Worm (Caenorhabditis elegans) whole organism, young adult: ENCODE measurements around the gene Y64G10A.7.
A peak's percentile ranks its signal among the peaks of the same experiment; 100 is the strongest.

Experiments used
- B0261.1 ChIP-seq: sonication (generic microtip); optimal IDR thresholded peaks from 2 replicates; lab custom pipeline; 2016; ENCODE audit warnings: mild to moderate bottlenecking, missing genetic modification characterization, moderate library complexity, missing compliant biosample characterization
- B0336.3 ChIP-seq: fragments of 200-800 bp; sonication (Bioruptor generic); IDR thresholded peaks from 2 replicates; pipeline ENCODE4 v1.3.6; 2022; ENCODE audit warnings: missing genetic modification characterization, missing compliant biosample characterization
- C17E4.6 ChIP-seq: fragments of 200-800 bp; sonication (Bioruptor generic); IDR thresholded peaks from 2 replicates; pipeline ENCODE4 v1.3.6; 2022; ENCODE audit warnings: missing genetic modification reagents, missing genetic modification characterization, missing compliant biosample characterization
- D2030.7 ChIP-seq: fragments of 200-800 bp; sonication (Bioruptor generic); IDR thresholded peaks from 2 replicates; pipeline ENCODE4 v1.3.6; 2022; ENCODE audit warnings: missing genetic modification reagents, missing genetic modification characterization, missing compliant biosample characterization
- F22D6.2 ChIP-seq: sonication (generic microtip); optimal IDR thresholded peaks from 2 replicates; lab custom pipeline; 2016; ENCODE audit warnings: mild to moderate bottlenecking, missing genetic modification characterization, missing compliant biosample characterization
- F23B12.7 ChIP-seq: sonication (generic microtip); optimal IDR thresholded peaks from 2 replicates; lab custom pipeline; 2017; ENCODE audit warnings: missing genetic modification characterization, mild to moderate bottlenecking, missing compliant biosample characterization, antibody characterized with exemption, moderate library complexity; ENCODE audit not compliant: insufficient read depth
- F57A8.1 ChIP-seq: fragments of 200-800 bp; sonication (Bioruptor generic); optimal IDR thresholded peaks from 2 replicates; lab custom pipeline; 2018; ENCODE audit warnings: mild to moderate bottlenecking, missing genetic modification characterization, moderate library complexity, missing compliant biosample characterization
- K12H6.12 ChIP-seq: fragments of 200-800 bp; sonication (Bioruptor generic); optimal IDR thresholded peaks from 2 replicates; lab custom pipeline; 2018; ENCODE audit warnings: mild to moderate bottlenecking, missing genetic modification characterization, missing compliant biosample characterization
- T07F8.4 ChIP-seq: sonication (generic microtip); optimal IDR thresholded peaks from 2 replicates; lab custom pipeline; 2016; ENCODE audit warnings: mild to moderate bottlenecking, missing genetic modification characterization, moderate library complexity, missing compliant biosample characterization
- Y95B8A.8 ChIP-seq: fragments of 200-800 bp; sonication (Bioruptor generic); IDR thresholded peaks from 2 replicates; pipeline ENCODE4 v1.3.6; 2022; ENCODE audit warnings: missing genetic modification reagents, missing genetic modification characterization, missing compliant biosample characterization
- bed-1 ChIP-seq: fragments of 200-800 bp; sonication (Bioruptor generic); IDR thresholded peaks from 2 replicates; pipeline ENCODE4 v1.3.6; 2022; ENCODE audit warnings: missing genetic modification reagents, missing genetic modification characterization, missing compliant biosample characterization
- ceh-27 ChIP-seq: fragments of 200-800 bp; sonication (Bioruptor generic); optimal IDR thresholded peaks from 2 replicates; lab custom pipeline; 2018; ENCODE audit warnings: mild to moderate bottlenecking, missing genetic modification characterization, moderate library complexity, missing compliant biosample characterization
- ceh-58 ChIP-seq: fragments of 200-800 bp; sonication (Bioruptor generic); IDR thresholded peaks from 2 replicates; pipeline ENCODE4 v1.3.6; 2022; ENCODE audit warnings: missing genetic modification characterization, missing compliant biosample characterization
- ceh-79 ChIP-seq: sonication (generic microtip); optimal IDR thresholded peaks from 2 replicates; lab custom pipeline; 2017; ENCODE audit warnings: mild to moderate bottlenecking, missing genetic modification characterization, missing compliant biosample characterization
- dpff-1 ChIP-seq: sonication (generic microtip); optimal IDR thresholded peaks from 2 replicates; lab custom pipeline; 2017; ENCODE audit warnings: mild to moderate bottlenecking, missing genetic modification characterization, missing compliant biosample characterization
- egl-18 ChIP-seq: fragments of 200-800 bp; sonication (Bioruptor generic); IDR thresholded peaks from 2 replicates; pipeline ENCODE4 v1.3.6; 2022; ENCODE audit warnings: missing genetic modification reagents, missing genetic modification characterization, missing compliant biosample characterization
- fkh-3 ChIP-seq: sonication (generic microtip); optimal IDR thresholded peaks from 2 replicates; lab custom pipeline; 2016; ENCODE audit warnings: mild to moderate bottlenecking, missing genetic modification characterization, missing compliant biosample characterization
- him-1 ChIP-seq: sonication (generic microtip); optimal IDR thresholded peaks from 2 replicates; lab custom pipeline; 2016; ENCODE audit warnings: missing genotype, missing genetic modification reagents, missing genetic modification characterization, missing compliant biosample characterization
- hmg-1.2 ChIP-seq: fragments of 200-800 bp; sonication (Bioruptor generic); IDR thresholded peaks from 2 replicates; pipeline ENCODE4 v1.3.6; 2022; ENCODE audit warnings: missing genetic modification reagents, missing genetic modification characterization, missing compliant biosample characterization
- hmg-20 ChIP-seq: fragments of 200-800 bp; sonication (Bioruptor generic); IDR thresholded peaks from 2 replicates; pipeline ENCODE4 v1.3.6; 2022; ENCODE audit warnings: missing genetic modification reagents, missing genetic modification characterization, missing compliant biosample characterization
- hrde-1 ChIP-seq: sonication (generic microtip); optimal IDR thresholded peaks from 2 replicates; lab custom pipeline; 2016; ENCODE audit warnings: missing genetic modification characterization, mild to moderate bottlenecking, missing compliant biosample characterization, moderate library complexity, missing genotype, missing genetic modification reagents, borderline replicate concordance
- lin-40 ChIP-seq: sonication (generic microtip); optimal IDR thresholded peaks from 2 replicates; lab custom pipeline; 2016; ENCODE audit warnings: missing genetic modification characterization, mild to moderate bottlenecking, missing compliant biosample characterization, missing genotype, missing genetic modification reagents
- lir-1 ChIP-seq: fragments of 200-800 bp; sonication (Bioruptor generic); conservative IDR thresholded peaks from 2 replicates; pipeline ENCODE4 v1.3.6; 2022; ENCODE audit warnings: missing genetic modification reagents, missing genetic modification characterization, missing compliant biosample characterization
- madf-10 ChIP-seq: sonication (generic microtip); optimal IDR thresholded peaks from 2 replicates; lab custom pipeline; 2016; ENCODE audit warnings: mild to moderate bottlenecking, missing genetic modification characterization, missing compliant biosample characterization
- madf-3 ChIP-seq: fragments of 200-800 bp; sonication (Bioruptor generic); IDR thresholded peaks from 2 replicates; pipeline ENCODE4 v1.3.6; 2022; ENCODE audit warnings: missing genetic modification reagents, missing genetic modification characterization, missing compliant biosample characterization
- madf-6 ChIP-seq: fragments of 200-800 bp; sonication (Bioruptor generic); IDR thresholded peaks from 2 replicates; pipeline ENCODE4 v1.3.6; 2022; ENCODE audit warnings: missing genetic modification reagents, missing genetic modification characterization, missing compliant biosample characterization
- nfyb-1 ChIP-seq: fragments of 200-800 bp; sonication (Bioruptor generic); IDR thresholded peaks from 2 replicates; pipeline ENCODE4 v1.3.6; 2022; ENCODE audit warnings: missing genetic modification reagents, missing genetic modification characterization, missing compliant biosample characterization
- nhr-120 ChIP-seq: fragments of 200-800 bp; sonication (Bioruptor generic); IDR thresholded peaks from 2 replicates; pipeline ENCODE4 v1.3.6; 2022; ENCODE audit warnings: missing genetic modification characterization, missing compliant biosample characterization
- pbrm-1 ChIP-seq: fragments of 200-800 bp; sonication (Bioruptor generic); IDR thresholded peaks from 2 replicates; pipeline ENCODE4 v1.3.6; 2022; ENCODE audit warnings: missing genetic modification reagents, missing genetic modification characterization, missing compliant biosample characterization
- pha-4 ChIP-seq: fragments of 150-350 bp; sonication (generic microtip); optimal IDR thresholded peaks from 2 replicates; lab custom pipeline; 2014; ENCODE audit warnings: missing biosample characterization, missing genetic modification reagents, missing genetic modification characterization
- sdz-38 ChIP-seq: sonication (generic microtip); optimal IDR thresholded peaks from 2 replicates; lab custom pipeline; 2016; ENCODE audit warnings: missing genotype, missing genetic modification characterization, missing compliant biosample characterization
- snpc-4 ChIP-seq, 5 experiments: fragments of 150-350 bp in 1 of 5; sonication (generic microtip) in 4 of 5; optimal IDR thresholded peaks; 2 replicates each; lab custom pipeline; 2014 to 2018; ENCODE audit warnings: missing genetic modification characterization in 5 of 5, missing biosample characterization in 3 of 5, antibody characterized with exemption in 2 of 5, mild to moderate bottlenecking in 2 of 5, missing compliant biosample characterization in 2 of 5, missing genotype in 2 of 5, moderate library complexity in 2 of 5, missing genetic modification reagents in 1 of 5
- somi-1 ChIP-seq: fragments of 200-800 bp; sonication (Bioruptor generic); optimal IDR thresholded peaks from 2 replicates; lab custom pipeline; 2018; ENCODE audit warnings: mild to moderate bottlenecking, missing genetic modification characterization, missing compliant biosample characterization
- tbp1 ChIP-seq: fragments of 200-800 bp; sonication (Bioruptor generic); optimal IDR thresholded peaks from 2 replicates; lab custom pipeline; 2018; ENCODE audit warnings: mild to moderate bottlenecking, missing genetic modification characterization, missing compliant biosample characterization
- unc-130 ChIP-seq: sonication (generic microtip); optimal IDR thresholded peaks from 2 replicates; lab custom pipeline; 2016; ENCODE audit warnings: missing genetic modification reagents, missing genetic modification characterization, missing compliant biosample characterization
- xnd-1 ChIP-seq: sonication (generic microtip); optimal IDR thresholded peaks from 2 replicates; lab custom pipeline; 2016; ENCODE audit warnings: missing genotype, missing genetic modification reagents, missing genetic modification characterization, missing compliant biosample characterization
- zim-3 ChIP-seq: sonication (generic microtip); optimal IDR thresholded peaks from 2 replicates; lab custom pipeline; 2017; ENCODE audit warnings: mild to moderate bottlenecking, missing genetic modification characterization, moderate library complexity, missing compliant biosample characterization
- ztf-18 ChIP-seq: sonication (generic microtip); optimal IDR thresholded peaks from 2 replicates; lab custom pipeline; 2016; ENCODE audit warnings: missing genotype, mild to moderate bottlenecking, missing genetic modification characterization, missing compliant biosample characterization
- ztf-3 ChIP-seq: fragments of 200-800 bp; sonication (Bioruptor generic); optimal IDR thresholded peaks from 2 replicates; lab custom pipeline; 2018; ENCODE audit warnings: mild to moderate bottlenecking, missing genetic modification characterization, missing compliant biosample characterization

The Y64G10A.7 gene

DNA sequence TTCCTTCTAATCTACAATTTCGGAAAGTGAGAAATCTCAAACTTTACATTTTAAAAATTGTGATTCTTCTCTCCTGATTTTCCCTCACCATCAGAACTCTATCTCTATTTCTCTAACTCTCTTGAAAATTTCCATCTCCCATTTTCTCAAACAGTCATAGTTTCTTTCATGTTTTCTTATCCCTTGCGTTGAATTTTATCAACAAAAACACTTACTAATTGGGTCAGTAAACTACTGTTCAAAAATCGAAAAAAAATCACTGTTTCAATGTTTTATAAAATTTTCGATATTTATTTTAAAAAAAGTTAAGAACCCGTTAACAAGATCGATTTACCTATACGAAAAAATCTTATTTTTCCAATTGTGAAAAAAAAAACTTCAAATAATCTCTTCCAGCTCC is 32.5 kb upstream of the Y64G10A.7 start:
- TF ChIP-seq xnd-1 (tag; lab: Kevin White, UChicago) = no peak
- no peak for TF ChIP-seq snpc-4 (GFP tag; optimal IDR thresholded peaks at IDR 0.05; lab: Kevin White, UChicago)
- TF ChIP-seq snpc-4 (tag; optimal IDR thresholded peaks at IDR 0.05; lab: Kevin White, UChicago) = peak in 1 of 4 experiments; percentile 22

- TF ChIP-seq K12H6.12 (tag; lab: Kevin White, UChicago) (peak; percentile 57), him-1 (tag; lab: Kevin White, UChicago) (no peak), F22D6.2 (tag; lab: Kevin White, UChicago) (no peak), lir-1 (no peak), lin-40 (tag; lab: Kevin White, UChicago) (peak; percentile 12), ztf-3 (GFP tag; lab: Kevin White, UChicago) (no peak), hmg-1.2 (GFP tag; lab: Robert Waterston, UW) (peak; percentile 32; the same call in 1 of the 2 replicates), dpff-1 (no peak), ztf-18 (tag; lab: Kevin White, UChicago) (no peak), snpc-4 (GFP tag; optimal IDR thresholded peaks at IDR 0.05; lab: Kevin White, UChicago) (peak; percentile 12), snpc-4 (tag; optimal IDR thresholded peaks at IDR 0.05; lab: Kevin White, UChicago) (no peak), madf-3 (GFP tag; lab: Robert Waterston, UW) (no peak), somi-1 (GFP tag; lab: Kevin White, UChicago) (peak; percentile 22)
These were observed 30.9 kb upstream of the Y64G10A.7 start for ce11 chrIV:14260761-14261160.

ce11 chrIV:14268882-14269281 is 22.8 kb upstream of the Y64G10A.7 start:
- no peak for TF ChIP-seq F23B12.7 (tag; lab: Kevin White, UChicago)
- TF ChIP-seq F57A8.1 (GFP tag; lab: Kevin White, UChicago) = no peak
- TF ChIP-seq egl-18 (GFP tag; lab: Robert Waterston, UW) = no peak
- TF ChIP-seq him-1 (tag; lab: Kevin White, UChicago) = no peak
- TF ChIP-seq B0261.1 (tag; lab: Kevin White, UChicago) = no peak
- TF ChIP-seq bed-1 (GFP tag; lab: Robert Waterston, UW) = no peak
- no peak for TF ChIP-seq fkh-3 (tag; lab: Kevin White, UChicago)
- TF ChIP-seq pha-4 (tag; lab: Kevin White, UChicago) = no peak
- TF ChIP-seq hrde-1 (tag; lab: Kevin White, UChicago) = no peak
- TF ChIP-seq somi-1 (GFP tag; lab: Kevin White, UChicago) = no peak
- TF ChIP-seq ceh-79 (tag; lab: Kevin White, UChicago) = no peak
- TF ChIP-seq ceh-27 = no peak
- TF ChIP-seq pbrm-1 (GFP tag; lab: Robert Waterston, UW) = no peak
- no peak for TF ChIP-seq ceh-58 (GFP tag; lab: Robert Waterston, UW)

ce11 chrIV:14269932-14270331 is 21.8 kb upstream of the Y64G10A.7 start:
- TF ChIP-seq madf-10 = no peak
- TF ChIP-seq nfyb-1 (GFP tag; lab: Robert Waterston, UW) = no peak
- TF ChIP-seq unc-130 (GFP tag; lab: Kevin White, UChicago) = no peak
- TF ChIP-seq ztf-3 (GFP tag; lab: Kevin White, UChicago) = no peak
- TF ChIP-seq T07F8.4 (tag; lab: Kevin White, UChicago) = no peak
- no peak for TF ChIP-seq nhr-120
- no peak for TF ChIP-seq tbp1 (GFP tag; lab: Kevin White, UChicago)
- TF ChIP-seq sdz-38 = no peak
- TF ChIP-seq Y95B8A.8 (GFP tag; lab: Robert Waterston, UW) = no peak
- TF ChIP-seq snpc-4 (GFP tag; optimal IDR thresholded peaks at IDR 0.05; lab: Kevin White, UChicago) = no peak
- TF ChIP-seq snpc-4 (tag; optimal IDR thresholded peaks at IDR 0.05; lab: Kevin White, UChicago) = no peak
- no peak for TF ChIP-seq madf-6 (GFP tag; lab: Robert Waterston, UW)
- TF ChIP-seq D2030.7 (GFP tag; lab: Robert Waterston, UW) = no peak
- TF ChIP-seq C17E4.6 = no peak
- no peak for TF ChIP-seq hmg-20
- no peak for TF ChIP-seq zim-3 (tag; lab: Kevin White, UChicago)
- no peak for TF ChIP-seq B0336.3 (GFP tag; lab: Robert Waterston, UW)
